Fruit fly (Drosophila melanogaster) whole organism, embryonic: ENCODE data around the gene CG13126.

ENCODE experiments used
- B-H1 ChIP-seq: fragments of 200-800 bp; sonication (Bioruptor generic); IDR thresholded peaks from 3 replicates; pipeline ENCODE4 v1.3.6; 2022; ENCODE audit warnings: missing biosample characterization, missing genetic modification characterization
- CG11085 ChIP-seq: fragments of 200-800 bp; sonication (Bioruptor generic); IDR thresholded peaks from 2 replicates; pipeline ENCODE4 v1.3.6; 2022; ENCODE audit warnings: missing biosample characterization, missing genetic modification characterization
- CG11456 ChIP-seq: fragments of 200-800 bp; sonication (Bioruptor generic); IDR thresholded peaks from 3 replicates; pipeline ENCODE4 v1.3.6; 2022; ENCODE audit warnings: missing biosample characterization, missing genetic modification characterization
- CG12219 ChIP-seq: fragments of 200-800 bp; sonication (Bioruptor generic); optimal IDR thresholded peaks from 3 replicates; lab custom pipeline; 2018; ENCODE audit warnings: missing biosample characterization, mild to moderate bottlenecking, missing genetic modification characterization
- CG14965 ChIP-seq: fragments of 200-800 bp; sonication (Bioruptor generic); optimal IDR thresholded peaks from 2 replicates; lab custom pipeline; 2016; ENCODE audit warnings: missing biosample characterization, missing genetic modification characterization, borderline replicate concordance
- CG15073 ChIP-seq: fragments of 200-800 bp; sonication (Bioruptor generic); optimal IDR thresholded peaks from 2 replicates; lab custom pipeline; 2016; ENCODE audit warnings: missing biosample characterization, missing genetic modification characterization
- CG15601 ChIP-seq: fragments of 200-800 bp; sonication (Bioruptor generic); optimal IDR thresholded peaks from 3 replicates; lab custom pipeline; 2019; ENCODE audit warnings: missing biosample characterization, mild to moderate bottlenecking, missing genetic modification characterization, moderate library complexity
- CG16863 ChIP-seq: fragments of 200-800 bp; sonication (Bioruptor generic); optimal IDR thresholded peaks from 3 replicates; lab custom pipeline; 2016; ENCODE audit warnings: missing biosample characterization, missing genetic modification characterization
- CG17328 ChIP-seq: fragments of 200-800 bp; sonication (Bioruptor generic); IDR thresholded peaks from 2 replicates; pipeline ENCODE4 v1.3.6; 2022; ENCODE audit warnings: missing biosample characterization, missing genetic modification characterization
- CG17829 ChIP-seq: fragments of 200-800 bp; optimal IDR thresholded peaks from 2 replicates; lab custom pipeline; 2019; ENCODE audit warnings: missing biosample characterization, mild to moderate bottlenecking, missing genetic modification characterization, moderate library complexity
- CG2889 ChIP-seq: fragments of 200-800 bp; sonication (Bioruptor generic); IDR thresholded peaks from 3 replicates; pipeline ENCODE4 v1.3.6; 2022; ENCODE audit warnings: missing biosample characterization, missing genetic modification characterization
- CG32532 ChIP-seq: fragments of 200-800 bp; sonication (Bioruptor generic); IDR thresholded peaks from 2 replicates; pipeline ENCODE4 v1.3.6; 2022; ENCODE audit warnings: missing biosample characterization, missing genetic modification characterization
- CG3726 ChIP-seq: fragments of 200-800 bp; sonication (Bioruptor generic); IDR thresholded peaks from 3 replicates; pipeline ENCODE4, ENCODE4 v1.3.6; 2022; ENCODE audit warnings: missing biosample characterization, missing genetic modification characterization
- CG3847 ChIP-seq: fragments of 200-800 bp; sonication (Bioruptor generic); IDR thresholded peaks from 2 replicates; pipeline ENCODE4 v1.3.6; 2022; ENCODE audit warnings: missing biosample characterization, missing genetic modification characterization
- CG5953 ChIP-seq: fragments of 200-800 bp; sonication (Bioruptor generic); IDR thresholded peaks from 2 replicates; pipeline ENCODE4 v1.3.6; 2022; ENCODE audit warnings: missing biosample characterization, missing genetic modification characterization
- CG6813 ChIP-seq: fragments of 200-800 bp; sonication (Bioruptor generic); optimal IDR thresholded peaks from 2 replicates; lab custom pipeline; 2017; ENCODE audit warnings: missing biosample characterization, missing genetic modification characterization, mild to moderate bottlenecking, moderate library complexity, missing genetic modification reagents
- CG7786 ChIP-seq: fragments of 200-800 bp; sonication (Bioruptor generic); optimal IDR thresholded peaks from 2 replicates; lab custom pipeline; 2016; ENCODE audit warnings: missing biosample characterization, missing genetic modification characterization
- CG8388 ChIP-seq: fragments of 200-800 bp; sonication (Bioruptor generic); optimal IDR thresholded peaks from 2 replicates; lab custom pipeline; 2019; ENCODE audit warnings: missing biosample characterization, mild to moderate bottlenecking, missing genetic modification characterization, moderate library complexity
- CG9932 ChIP-seq: fragments of 200-800 bp; sonication (Bioruptor generic); IDR thresholded peaks from 2 replicates; pipeline ENCODE4 v1.3.6; 2022; ENCODE audit warnings: missing biosample characterization, missing genetic modification characterization
- Chrac-16 ChIP-seq: fragments of 200-800 bp; sonication (Bioruptor generic); optimal IDR thresholded peaks from 3 replicates; lab custom pipeline; 2016; ENCODE audit warnings: missing biosample characterization, missing genetic modification characterization
- CkIIα-i1 ChIP-seq: fragments of 200-800 bp; sonication (Bioruptor generic); IDR thresholded peaks from 2 replicates; pipeline ENCODE4 v1.3.6; 2022; ENCODE audit warnings: missing biosample characterization, missing genetic modification characterization
- CoRest ChIP-seq: fragments of 200-800 bp; sonication (Bioruptor generic); optimal IDR thresholded peaks from 3 replicates; lab custom pipeline; 2018; ENCODE audit warnings: missing biosample characterization, mild to moderate bottlenecking, missing genetic modification characterization, moderate library complexity
- HLH3B ChIP-seq: fragments of 200-800 bp; sonication (Bioruptor generic); IDR thresholded peaks from 2 replicates; pipeline ENCODE4 v1.3.6; 2022; ENCODE audit warnings: missing biosample characterization, missing genetic modification characterization
- HmgZ ChIP-seq: fragments of 200-800 bp; sonication (Bioruptor generic); optimal IDR thresholded peaks from 2 replicates; lab custom pipeline; 2018; ENCODE audit warnings: missing biosample characterization, mild to moderate bottlenecking, missing genetic modification characterization
- Hr3 ChIP-seq: fragments of 200-800 bp; sonication (Bioruptor generic); optimal IDR thresholded peaks from 3 replicates; lab custom pipeline; 2016; ENCODE audit warnings: missing biosample characterization, missing genetic modification characterization
- Hsf ChIP-seq: fragments of 200-800 bp; sonication (Bioruptor generic); optimal IDR thresholded peaks from 3 replicates; lab custom pipeline; 2016; ENCODE audit warnings: missing biosample characterization, missing genetic modification characterization
- MBD-R2 ChIP-seq: fragments of 200-800 bp; sonication (Bioruptor generic); IDR thresholded peaks from 2 replicates; pipeline ENCODE4 v1.3.6; 2022; ENCODE audit warnings: missing biosample characterization, missing genetic modification characterization
- MTF-1 ChIP-seq: fragments of 200-800 bp; sonication (Bioruptor generic); optimal IDR thresholded peaks from 2 replicates; lab custom pipeline; 2018; ENCODE audit warnings: missing biosample characterization, mild to moderate bottlenecking, missing genetic modification characterization, borderline replicate concordance
- Myb ChIP-seq: fragments of 200-800 bp; sonication (Bioruptor generic); optimal IDR thresholded peaks from 2 replicates; lab custom pipeline; 2016; ENCODE audit warnings: missing biosample characterization, missing genetic modification characterization
- NC2β ChIP-seq: fragments of 200-800 bp; sonication (Bioruptor generic); optimal IDR thresholded peaks from 2 replicates; lab custom pipeline; 2016; ENCODE audit warnings: missing biosample characterization, missing genetic modification characterization
- Rx ChIP-seq: fragments of 200-800 bp; sonication (Bioruptor generic); IDR thresholded peaks from 2 replicates; pipeline ENCODE4 v1.3.6; 2022; ENCODE audit warnings: missing biosample characterization, missing genetic modification characterization
- Spps ChIP-seq: fragments of 200-800 bp; sonication (Bioruptor generic); optimal IDR thresholded peaks from 2 replicates; lab custom pipeline; 2018; ENCODE audit warnings: missing biosample characterization, mild to moderate bottlenecking, missing genetic modification characterization
- Xbp1 ChIP-seq: fragments of 200-800 bp; sonication (Bioruptor generic); optimal IDR thresholded peaks from 3 replicates; lab custom pipeline; 2016; ENCODE audit warnings: missing biosample characterization, mild to moderate bottlenecking, missing genetic modification characterization
- Xrp1 ChIP-seq: fragments of 200-800 bp; sonication (Bioruptor generic); IDR thresholded peaks from 2 replicates; pipeline ENCODE4 v1.3.6; 2022; ENCODE audit warnings: missing biosample characterization, missing genetic modification characterization
- bab2 ChIP-seq: fragments of 200-800 bp; sonication (Bioruptor generic); optimal IDR thresholded peaks from 2 replicates; lab custom pipeline; 2016; ENCODE audit warnings: missing biosample characterization, missing genetic modification characterization
- dati ChIP-seq: fragments of 200-800 bp; sonication (Bioruptor generic); IDR thresholded peaks from 2 replicates; pipeline ENCODE4 v1.3.6; 2022; ENCODE audit warnings: missing biosample characterization, missing genetic modification characterization
- dmrt99B ChIP-seq: fragments of 200-800 bp; sonication (Bioruptor generic); optimal IDR thresholded peaks from 2 replicates; lab custom pipeline; 2018; ENCODE audit warnings: missing biosample characterization, mild to moderate bottlenecking, missing genetic modification characterization, moderate library complexity
- gem ChIP-seq: fragments of 200-800 bp; sonication (Bioruptor generic); optimal IDR thresholded peaks from 2 replicates; lab custom pipeline; 2019; ENCODE audit warnings: missing biosample characterization, mild to moderate bottlenecking, missing genetic modification characterization, moderate library complexity
- grn ChIP-seq: fragments of 200-800 bp; sonication (Bioruptor generic); optimal IDR thresholded peaks from 3 replicates; lab custom pipeline; 2017; ENCODE audit warnings: missing biosample characterization, missing genetic modification characterization
- knrl ChIP-seq: fragments of 200-800 bp; sonication (Bioruptor generic); IDR thresholded peaks from 3 replicates; pipeline ENCODE4 v1.3.6; 2022; ENCODE audit warnings: missing biosample characterization, missing genetic modification characterization; ENCODE audit not compliant: partially characterized antibody
- lbe ChIP-seq: fragments of 200-800 bp; sonication (Bioruptor generic); optimal IDR thresholded peaks from 2 replicates; lab custom pipeline; 2016; ENCODE audit warnings: missing biosample characterization, mild to moderate bottlenecking, missing genetic modification characterization
- luna ChIP-seq: fragments of 200-800 bp; sonication (Bioruptor generic); optimal IDR thresholded peaks from 2 replicates; lab custom pipeline; 2016; ENCODE audit warnings: missing biosample characterization, missing genetic modification characterization
- mirr ChIP-seq: fragments of 200-800 bp; sonication (Bioruptor generic); optimal IDR thresholded peaks from 3 replicates; lab custom pipeline; 2018; ENCODE audit warnings: missing biosample characterization, mild to moderate bottlenecking, missing genetic modification characterization
- nerfin-1 ChIP-seq: fragments of 200-800 bp; sonication (Bioruptor generic); optimal IDR thresholded peaks from 3 replicates; lab custom pipeline; 2019; ENCODE audit warnings: missing biosample characterization, mild to moderate bottlenecking, missing genetic modification characterization, moderate library complexity
- nom ChIP-seq: fragments of 200-800 bp; sonication (Bioruptor generic); optimal IDR thresholded peaks from 2 replicates; lab custom pipeline; 2017; ENCODE audit warnings: missing biosample characterization, missing genetic modification characterization, mild to moderate bottlenecking, moderate library complexity, missing genetic modification reagents
- org-1 ChIP-seq: fragments of 200-800 bp; sonication (Bioruptor generic); optimal IDR thresholded peaks from 2 replicates; lab custom pipeline; 2017; ENCODE audit warnings: missing biosample characterization, missing genetic modification characterization
- sob ChIP-seq: fragments of 200-800 bp; sonication (Bioruptor generic); IDR thresholded peaks from 2 replicates; pipeline ENCODE4 v1.3.6; 2022; ENCODE audit warnings: missing biosample characterization, missing genetic modification characterization
- ttk ChIP-seq: fragments of 200-800 bp; sonication (Bioruptor generic); IDR thresholded peaks from 2 replicates; pipeline ENCODE4 v2.1.2; 2022; ENCODE audit warnings: missing biosample characterization, missing genetic modification characterization
- vvl ChIP-seq: fragments of 200-800 bp; sonication (Bioruptor generic); IDR thresholded peaks from 2 replicates; pipeline ENCODE4 v1.3.6; 2022; ENCODE audit warnings: missing biosample characterization, missing genetic modification characterization

The CG13126 gene

DNA sequence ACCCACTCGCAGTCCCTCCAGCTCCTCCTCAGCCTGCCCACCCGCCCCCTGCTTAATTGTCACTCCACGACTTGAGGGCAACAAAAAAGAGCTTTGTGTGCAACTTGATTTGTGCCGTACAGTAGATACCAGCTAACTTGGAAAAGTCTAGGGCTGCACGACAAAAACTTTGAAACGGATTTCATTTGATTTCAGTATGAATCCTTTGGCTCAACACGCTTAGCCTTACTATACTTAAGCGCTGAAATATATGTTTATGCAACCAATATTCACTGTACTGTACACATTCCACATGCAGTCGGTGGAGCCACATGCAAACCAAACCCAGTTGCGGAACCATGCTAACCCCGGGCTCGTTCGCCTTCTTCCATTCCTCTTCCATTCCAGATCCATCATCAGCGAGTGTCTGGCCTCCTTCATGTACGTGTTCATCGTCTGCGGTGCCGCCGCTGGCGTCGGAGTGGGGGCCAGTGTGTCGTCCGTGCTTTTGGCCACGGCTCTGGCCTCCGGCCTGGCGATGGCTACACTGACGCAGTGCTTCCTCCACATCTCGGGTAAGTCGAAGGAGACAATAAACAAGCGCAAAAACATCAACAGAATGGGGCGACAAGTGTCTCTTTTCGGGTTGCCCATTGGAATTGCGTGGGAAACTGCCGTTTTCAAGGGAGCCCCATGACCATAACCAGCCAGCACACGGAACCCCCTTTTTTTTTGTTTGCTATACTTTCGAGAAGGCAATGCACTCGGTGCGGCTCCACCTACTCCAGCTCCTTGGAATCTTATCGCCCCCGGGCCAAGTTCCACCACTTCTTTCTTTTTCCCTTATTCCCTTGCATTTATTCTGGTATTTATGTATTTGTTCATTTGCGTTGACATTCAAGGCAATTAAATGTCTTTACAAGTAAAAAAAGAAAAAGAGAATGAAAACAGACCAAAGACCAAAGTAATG lies 32.7 kb upstream of the CG13126 start (continued):
- TF ChIP-seq Myb (GFP tag; lab: Kevin White, UChicago) (no peak), sob (peak; percentile 17; the same call in 1 of the 2 replicates), luna (GFP tag; lab: Kevin White, UChicago) (no peak), dmrt99B (peak; percentile 71), CG5953 (GFP tag; lab: Robert Waterston, UW) (peak; percentile 54; the same call in 1 of the 2 replicates), mirr (no peak), CG8388 (peak; percentile 50), Xrp1 (GFP tag; lab: Robert Waterston, UW) (peak; percentile 85), CG7786 (peak; percentile 6), NC2β (no peak), Hr3 (peak; percentile 3), nerfin-1 (tag; lab: Kevin White, UChicago) (peak; percentile 42), CG6813 (GFP tag; lab: Kevin White, UChicago) (peak; percentile 55), B-H1 (GFP tag; lab: Robert Waterston, UW) (0 out of 3 replicates have a peak, but pooled peaks have one; percentile 26), gem (tag; lab: Kevin White, UChicago) (peak; percentile 63), MBD-R2 (GFP tag; lab: Robert Waterston, UW) (no peak), CG14965 (no peak), Xbp1 (GFP tag; lab: Kevin White, UChicago) (peak; percentile 54), CkIIα-i1 (GFP tag; lab: Robert Waterston, UW) (no peak), HmgZ (tag; lab: Kevin White, UChicago) (no peak), vvl (GFP tag; lab: Robert Waterston, UW) (peak; percentile 87), CG17829 (tag; lab: Kevin White, UChicago) (peak; percentile 65), CG16863 (GFP tag; lab: Kevin White, UChicago) (peak; percentile 19), grn (GFP tag; lab: Kevin White, UChicago) (no peak), CG32532 (peak; percentile 18; the same call in 1 of the 2 replicates), ttk (peak; percentile 82), CG17328 (peak; percentile 73), knrl (GFP tag; lab: Robert Waterston, UW) (no peak), CG11456 (GFP tag; lab: Robert Waterston, UW) (no peak), CG12219 (GFP tag; lab: Kevin White, UChicago) (peak; percentile 52), Chrac-16 (GFP tag; lab: Kevin White, UChicago) (peak; percentile 41), Hsf (GFP tag; lab: Kevin White, UChicago) (peak; percentile 4), dati (GFP tag; lab: Robert Waterston, UW) (0 out of 2 replicates have a peak, but pooled peaks have one; percentile 30), lbe (peak; percentile 78), CoRest (tag; lab: Kevin White, UChicago) (no peak), bab2 (GFP tag; lab: Kevin White, UChicago) (peak; percentile 47), HLH3B (peak; percentile 73), CG9932 (GFP tag; lab: Robert Waterston, UW) (no peak), CG11085 (GFP tag; lab: Robert Waterston, UW) (peak; percentile 24; the same call in 1 of the 2 replicates), org-1 (GFP tag; lab: Kevin White, UChicago) (peak; percentile 37), CG15073 (GFP tag; lab: Kevin White, UChicago) (no peak), Spps (peak; percentile 50), MTF-1 (no peak), CG2889 (no peak), Rx (GFP tag; lab: Robert Waterston, UW) (peak; percentile 67), CG15601 (tag; lab: Kevin White, UChicago) (peak; percentile 18), CG3726 (GFP tag; lab: Robert Waterston, UW) (peak; percentile 57; the same call in 1 of the 3 replicates), nom (GFP tag; lab: Kevin White, UChicago) (peak; percentile 89), CG3847 (GFP tag; lab: Robert Waterston, UW) (peak; percentile 32; the same call in 1 of the 2 replicates)
